Worm (Caenorhabditis elegans) whole organism, L4 larva: ENCODE measurements around the gene F46H5.5.

Source experiments
- ceh-28 ChIP-seq: fragments of 150-350 bp; optimal IDR thresholded peaks from 2 replicates; lab custom pipeline; 2014; ENCODE audit warnings: missing biosample characterization, missing genetic modification reagents, missing genetic modification characterization
- unc-62 ChIP-seq, 3 experiments: fragments of 150-350 bp in 1 of 3; sonication (generic microtip); optimal IDR thresholded peaks in 2 of 3; peaks in 1 of 3; 1 replicate in 1 of 3; 2 replicates in 2 of 3; lab custom pipeline; 2014 to 2017; ENCODE audit warnings: missing biosample characterization in 3 of 3, missing genetic modification characterization in 3 of 3, missing genetic modification reagents in 3 of 3, missing genotype in 1 of 3

DNA sequence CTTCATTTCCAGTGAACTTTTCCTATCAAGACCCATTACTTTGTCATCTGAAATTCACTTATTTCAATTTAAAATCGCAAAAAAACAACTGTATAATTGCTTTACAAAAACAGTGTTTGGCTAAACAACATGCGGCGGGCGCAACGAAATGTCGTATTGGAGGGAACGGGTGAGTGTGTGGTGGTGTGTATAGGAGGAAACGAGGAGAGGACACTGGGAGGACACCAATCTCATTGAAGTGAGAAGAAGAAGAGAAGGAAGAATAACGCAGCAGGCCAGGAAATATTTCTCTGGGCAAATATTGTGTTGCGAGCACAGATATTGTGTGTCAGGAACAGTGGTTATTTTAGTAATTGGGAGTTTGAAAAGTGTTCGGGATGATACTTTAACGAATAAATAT, 2.2 kb downstream of the F46H5.5 start, which contains the start of gene F46H5.4:
- TF ChIP-seq ceh-28 (tag; lab: Kevin White, UChicago) = no peak
- TF ChIP-seq unc-62 (GFP tag; optimal IDR thresholded peaks at IDR 0.05 in 1 of 2; lab: Kevin White, UChicago) = no peak
- no peak for TF ChIP-seq unc-62 (tag; optimal IDR thresholded peaks at IDR 0.05; lab: Kevin White, UChicago)
